Fruit fly (Drosophila melanogaster) whole organism: Measurements from ENCODE around the gene CG3436.

ENCODE experiments used
- CG8478 ChIP-seq: fragments of >200 bp; optimal IDR thresholded peaks from 2 replicates; lab custom pipeline; 2018; ENCODE audit warnings: inconsistent platforms
- Dll ChIP-seq: fragments of >200 bp; optimal IDR thresholded peaks from 2 replicates; lab custom pipeline; 2017
- EcR ChIP-seq, 2 experiments: fragments of >200 bp; optimal IDR thresholded peaks; 2 replicates each; lab custom pipeline; 2017; ENCODE audit warnings: missing biosample characterization in 2 of 2, missing genetic modification characterization in 2 of 2, missing genetic modification reagents in 2 of 2
- pan ChIP-seq: fragments of >200 bp; optimal IDR thresholded peaks from 2 replicates; lab custom pipeline; 2017
- psq ChIP-seq: fragments of >200 bp; optimal IDR thresholded peaks from 2 replicates; lab custom pipeline; 2017
- usp ChIP-seq: fragments of >200 bp; optimal IDR thresholded peaks from 2 replicates; lab custom pipeline; 2017; ENCODE audit warnings: missing biosample characterization, missing genetic modification characterization, mixed read lengths

Gene CG3436

dm6 chr2L:179119-179518, 23.3 kb downstream of the CG3436 start:
- TF ChIP-seq CG8478 (lab: Kevin White, UChicago) (no peak), pan (lab: Kevin White, UChicago) (no peak), Dll (lab: Kevin White, UChicago) (no peak), EcR (GFP tag; optimal IDR thresholded peaks at IDR 0.05; lab: Kevin White, UChicago) (no peak), usp (no peak), psq (lab: Kevin White, UChicago) (no peak)

dm6 chr2L:181020-181419, 25.2 kb downstream of the CG3436 start:
- TF ChIP-seq Dll (lab: Kevin White, UChicago) (no peak), pan (lab: Kevin White, UChicago) (no peak), CG8478 (lab: Kevin White, UChicago) (no peak), usp (no peak), EcR (GFP tag; optimal IDR thresholded peaks at IDR 0.05; lab: Kevin White, UChicago) (no peak), psq (lab: Kevin White, UChicago) (no peak)

dm6 chr2L:182360-183144, 26.7 kb downstream of the CG3436 start:
- TF ChIP-seq EcR (GFP tag; optimal IDR thresholded peaks at IDR 0.05; lab: Kevin White, UChicago) (no peak), usp (no peak), CG8478 (lab: Kevin White, UChicago) (no peak), psq (lab: Kevin White, UChicago) (no peak), pan (lab: Kevin White, UChicago) (no peak), Dll (lab: Kevin White, UChicago) (no peak)

- TF ChIP-seq CG8478 (lab: Kevin White, UChicago) (no peak), psq (lab: Kevin White, UChicago) (no peak), Dll (lab: Kevin White, UChicago) (no peak), usp (no peak), pan (lab: Kevin White, UChicago) (no peak), EcR (GFP tag; optimal IDR thresholded peaks at IDR 0.05; lab: Kevin White, UChicago) (no peak)
Observed at dm6 chr2L:195668-196067, 39.8 kb downstream of the CG3436 start.

dm6 chr2L:203529-204127, 47.8 kb downstream of the CG3436 start, which contains the start of gene mRpL10:
TSS of gene mRpL10 (plus strand) at chr2L:203779.
- no peak for TF ChIP-seq Dll (lab: Kevin White, UChicago)
- no peak for TF ChIP-seq usp
- TF ChIP-seq CG8478 (lab: Kevin White, UChicago) = no peak
- no peak for TF ChIP-seq psq (lab: Kevin White, UChicago)
- no peak for TF ChIP-seq pan (lab: Kevin White, UChicago)
- TF ChIP-seq EcR (GFP tag; optimal IDR thresholded peaks at IDR 0.05; lab: Kevin White, UChicago) = no peak

dm6 chr2L:204557-204956, 48.7 kb downstream of the CG3436 start:
- TF ChIP-seq CG8478 (lab: Kevin White, UChicago) (no peak), Dll (lab: Kevin White, UChicago) (no peak), pan (lab: Kevin White, UChicago) (no peak), psq (lab: Kevin White, UChicago) (no peak), usp (no peak), EcR (GFP tag; optimal IDR thresholded peaks at IDR 0.05; lab: Kevin White, UChicago) (no peak)

- no peak for TF ChIP-seq psq (lab: Kevin White, UChicago)
- no peak for TF ChIP-seq pan (lab: Kevin White, UChicago)
- TF ChIP-seq CG8478 (lab: Kevin White, UChicago) = no peak
- TF ChIP-seq EcR (GFP tag; optimal IDR thresholded peaks at IDR 0.05; lab: Kevin White, UChicago) = no peak
- no peak for TF ChIP-seq Dll (lab: Kevin White, UChicago)
- no peak for TF ChIP-seq usp
Observed at dm6 chr2L:206556-206955, 50.7 kb downstream of the CG3436 start.
